ENCODE assay signal across 4 fruit fly cellular contexts in the genomic region with DNA sequence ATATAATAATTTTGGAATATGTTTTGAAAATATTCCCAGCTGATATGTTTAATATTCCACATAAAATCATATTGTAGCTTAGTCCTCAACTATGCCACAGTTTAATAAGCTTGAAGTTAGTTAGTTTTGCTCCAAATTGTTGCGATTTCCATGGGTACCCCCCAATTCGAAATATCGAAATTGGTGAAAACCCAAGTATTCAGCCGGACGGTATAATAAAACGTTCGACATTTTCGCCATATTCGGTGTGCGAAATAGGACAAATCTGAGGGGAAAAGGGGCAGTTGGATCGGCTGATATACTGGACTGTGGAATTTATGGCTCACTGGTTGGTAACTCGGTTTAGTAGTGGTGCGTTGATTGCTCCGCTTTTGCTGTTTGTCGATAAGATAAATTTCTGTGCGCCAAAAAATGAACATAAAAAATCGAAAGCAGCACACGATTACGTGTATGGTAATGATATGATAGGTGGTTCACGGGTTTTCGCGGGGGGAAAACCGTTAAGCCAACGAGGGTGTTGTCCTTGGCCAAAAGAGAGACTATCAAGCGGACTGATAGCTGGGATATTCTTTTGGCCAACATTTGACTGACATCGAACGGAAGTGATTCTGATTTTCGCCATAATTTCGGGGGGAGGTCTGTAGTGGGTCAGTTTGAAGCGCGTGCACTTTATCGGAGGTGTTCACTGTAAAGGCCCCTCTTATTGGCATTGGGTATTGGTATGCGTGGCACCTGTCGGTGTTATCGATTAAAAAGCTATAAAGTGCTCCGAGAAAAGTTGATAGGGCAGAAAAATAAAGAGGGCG.
A peak's percentile ranks its signal among the peaks of the same experiment; 100 is the strongest.
TF ChIP-seq lines count a peak whose summit lies in the region.

No protein-coding gene starts in this region.

- TF ChIP-seq CTCF in whole organism, embryonic (GFP tag; optimal IDR thresholded peaks at IDR 0.05; lab: Kevin White, UChicago): no peak

TF ChIP-seq in whole organism, adult, 20 proteins besides CTCF, POLR2A, EP300 and RAD21:
- TF ChIP-seq tj (GFP tag; optimal IDR thresholded peaks at IDR 0.05; lab: Kevin White, UChicago) (peak; percentile 51), kay (GFP tag; lab: Kevin White, UChicago; ENCODE audit: borderline replicate concordance) (peak; percentile 57), CG7101 (tag; optimal IDR thresholded peaks at IDR 0.05; lab: Kevin White, UChicago) (no peak), Mnt (GFP tag; optimal IDR thresholded peaks at IDR 0.05; lab: Kevin White, UChicago) (no peak), ovo (GFP tag; optimal IDR thresholded peaks at IDR 0.05; lab: Kevin White, UChicago) (no peak)

TF ChIP-seq in whole organism, embryonic, 481 proteins besides CTCF, POLR2A, EP300 and RAD21 (continues in another document):
- TF ChIP-seq B-H2 (GFP tag; optimal IDR thresholded peaks at IDR 0.05; lab: Kevin White, UChicago) (peak; percentile 40), Pdp1 (GFP tag; optimal IDR thresholded peaks at IDR 0.05; lab: Kevin White, UChicago) (peak in 1 of 2 experiments; percentile 19), CG15601 (tag; optimal IDR thresholded peaks at IDR 0.05; lab: Kevin White, UChicago) (no peak), CG8290 (GFP tag; optimal IDR thresholded peaks at IDR 0.05; lab: Kevin White, UChicago) (no peak), CG8290 (tag; optimal IDR thresholded peaks at IDR 0.05; lab: Kevin White, UChicago) (peak in 1 of 2 experiments; percentile 11), Nf-YA (GFP tag; IDR thresholded peaks at IDR 0.05; lab: Robert Waterston, UW) (no peak), CG9437 (GFP tag; optimal IDR thresholded peaks at IDR 0.05; lab: Kevin White, UChicago) (no peak), sd (tag; optimal IDR thresholded peaks at IDR 0.05; lab: Kevin White, UChicago) (peak; percentile 68), H2.0 (GFP tag; IDR thresholded peaks at IDR 0.05; lab: Robert Waterston, UW) (no peak), CG12155 (GFP tag; optimal IDR thresholded peaks at IDR 0.05; lab: Kevin White, UChicago) (no peak), CG6175 (GFP tag; IDR thresholded peaks at IDR 0.05; lab: Robert Waterston, UW) (no peak), seq (GFP tag; IDR thresholded peaks at IDR 0.05; lab: Robert Waterston, UW) (no peak), CG13296 (GFP tag; optimal IDR thresholded peaks at IDR 0.05; lab: Kevin White, UChicago) (no peak), CG13624 (GFP tag; optimal IDR thresholded peaks at IDR 0.05; lab: Kevin White, UChicago) (no peak), Atf6 (GFP tag; IDR thresholded peaks at IDR 0.05; lab: Robert Waterston, UW) (0 out of 2 replicates have a peak, but pooled peaks have one; percentile 31), CG3995 (GFP tag; optimal IDR thresholded peaks at IDR 0.05; lab: Kevin White, UChicago) (no peak), rib (GFP tag; IDR thresholded peaks at IDR 0.05; lab: Robert Waterston, UW) (peak; percentile 11; the same call in 1 of the 2 replicates), crol (GFP tag; IDR thresholded peaks at IDR 0.05; lab: Robert Waterston, UW) (0 out of 2 replicates have a peak, but pooled peaks have one; percentile 37), CG5245 (GFP tag; optimal IDR thresholded peaks at IDR 0.05; lab: Kevin White, UChicago) (no peak), Abd-B (GFP tag; optimal IDR thresholded peaks at IDR 0.05; lab: Kevin White, UChicago) (no peak), klu (GFP tag; IDR thresholded peaks at IDR 0.05; lab: Robert Waterston, UW) (no peak), Chrac-16 (GFP tag; optimal IDR thresholded peaks at IDR 0.05; lab: Kevin White, UChicago) (no peak), trem (tag; optimal IDR thresholded peaks at IDR 0.05; lab: Kevin White, UChicago) (no peak), cwo (GFP tag; optimal IDR thresholded peaks at IDR 0.05; lab: Kevin White, UChicago) (peak; percentile 59), ato (GFP tag; IDR thresholded peaks at IDR 0.05; lab: Robert Waterston, UW; ENCODE audit: partially characterized antibody) (no peak)

TF ChIP-seq in whole organism, prepupa, 60 proteins besides CTCF, POLR2A, EP300 and RAD21:
- TF ChIP-seq vri (GFP tag; optimal IDR thresholded peaks at IDR 0.05; lab: Kevin White, UChicago) (peak; percentile 90), Sox14 (GFP tag; optimal IDR thresholded peaks at IDR 0.05; lab: Kevin White, UChicago) (no peak)
TF ChIP-seq in whole organism, prepupa: peak in this region for 1.

TF ChIP-seq in whole organism, wandering third instar larva, 38 proteins besides CTCF, POLR2A, EP300 and RAD21:
- TF ChIP-seq foxo (GFP tag; optimal IDR thresholded peaks at IDR 0.05; lab: Kevin White, UChicago) (peak in 1 of 2 experiments; percentile 20), Rel (GFP tag; optimal IDR thresholded peaks at IDR 0.05; lab: Kevin White, UChicago) (no peak), Rel (tag; optimal IDR thresholded peaks at IDR 0.05; lab: Kevin White, UChicago) (peak; percentile 98), lola (GFP tag; optimal IDR thresholded peaks at IDR 0.05; lab: Kevin White, UChicago) (no peak), CrebA (GFP tag; optimal IDR thresholded peaks at IDR 0.05; lab: Kevin White, UChicago; ENCODE audit: borderline replicate concordance) (no peak), N (GFP tag; optimal IDR thresholded peaks at IDR 0.05; lab: Kevin White, UChicago) (no peak), h (GFP tag; optimal IDR thresholded peaks at IDR 0.05; lab: Kevin White, UChicago) (peak; percentile 60), fru (GFP tag; optimal IDR thresholded peaks at IDR 0.05; lab: Kevin White, UChicago) (peak; percentile 4)
TF ChIP-seq in whole organism, wandering third instar larva: peak in this region for 4.
